Worm (Caenorhabditis elegans) whole organism, L4/young adult: ENCODE results near the gene ZK697.8.

Source experiments
- dao-5 ChIP-seq: sonication (generic microtip); optimal IDR thresholded peaks from 2 replicates; lab custom pipeline; 2016; ENCODE audit warnings: missing genotype, missing genetic modification characterization, moderate library complexity, missing compliant biosample characterization
- him-1 ChIP-seq: sonication (generic microtip); optimal IDR thresholded peaks from 2 replicates; lab custom pipeline; 2016; ENCODE audit warnings: missing genotype, missing genetic modification reagents, missing genetic modification characterization, missing compliant biosample characterization

DNA sequence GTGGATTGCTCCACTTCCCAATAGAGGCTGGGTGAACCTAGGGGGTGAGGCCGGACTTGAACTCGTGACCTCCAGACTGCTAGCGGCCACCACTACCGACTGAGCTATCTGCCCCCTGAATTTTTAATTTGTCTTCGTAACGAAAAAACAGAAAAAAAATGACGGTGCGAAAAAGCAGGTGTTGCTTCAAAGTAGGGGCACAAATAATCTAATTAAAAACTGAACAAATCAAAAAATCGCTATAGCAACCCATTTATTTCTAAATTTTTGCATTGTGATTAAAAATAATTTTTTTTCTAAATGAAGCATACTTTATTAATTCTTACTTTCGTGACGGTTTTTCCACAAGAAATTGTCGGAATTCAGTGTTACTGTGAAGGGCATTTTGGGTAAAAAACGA lies 48.9 kb upstream of the ZK697.8 start, which contains the start of gene F36H9.10:
- TF ChIP-seq him-1 (tag; lab: Kevin White, UChicago) (no peak), dao-5 (tag; lab: Kevin White, UChicago) (no peak)
